Fruit fly (Drosophila melanogaster) whole organism, embryonic: ENCODE data around the gene Ask1.

ENCODE experiments used
- Aef1 ChIP-seq: fragments of 200-800 bp; sonication (Bioruptor generic); IDR thresholded peaks from 3 replicates; pipeline ENCODE4 v1.3.6; 2022; ENCODE audit warnings: missing biosample characterization, missing genetic modification characterization
- Bdp1 ChIP-seq: fragments of 200-800 bp; sonication (Bioruptor generic); optimal IDR thresholded peaks from 3 replicates; lab custom pipeline; 2016; ENCODE audit warnings: missing biosample characterization, missing genetic modification characterization
- C15 ChIP-seq: fragments of 200-800 bp; sonication (Bioruptor generic); IDR thresholded peaks from 3 replicates; pipeline ENCODE4 v1.3.6; 2022; ENCODE audit warnings: missing biosample characterization, missing genetic modification characterization
- CG10274 ChIP-seq: fragments of 200-800 bp; sonication (Bioruptor generic); optimal IDR thresholded peaks from 3 replicates; lab custom pipeline; 2017; ENCODE audit warnings: missing biosample characterization, mild to moderate bottlenecking, missing genetic modification characterization
- CG10366 ChIP-seq: fragments of 200-800 bp; sonication (Bioruptor generic); IDR thresholded peaks from 2 replicates; pipeline ENCODE4 v1.3.6; 2022; ENCODE audit warnings: missing biosample characterization, missing genetic modification characterization
- CG11560 ChIP-seq: fragments of 200-800 bp; sonication (Bioruptor generic); IDR thresholded peaks from 3 replicates; pipeline ENCODE4 v1.3.6; 2022; ENCODE audit warnings: missing biosample characterization, missing genetic modification characterization
- CG1233 ChIP-seq: fragments of 200-800 bp; sonication (Bioruptor generic); optimal IDR thresholded peaks from 4 replicates; lab custom pipeline; 2018; ENCODE audit warnings: missing biosample characterization, mild to moderate bottlenecking, missing genetic modification characterization
- CG13287 ChIP-seq: fragments of 200-800 bp; sonication (Bioruptor generic); IDR thresholded peaks from 2 replicates; pipeline ENCODE4 v1.3.6; 2022; ENCODE audit warnings: missing biosample characterization, missing genetic modification characterization; ENCODE audit not compliant: partially characterized antibody
- CG13775 ChIP-seq: fragments of 200-800 bp; sonication (Bioruptor generic); optimal IDR thresholded peaks from 3 replicates; lab custom pipeline; 2017; ENCODE audit warnings: missing biosample characterization, mild to moderate bottlenecking, missing genetic modification characterization
- CG15514 ChIP-seq: fragments of 200-800 bp; sonication (Bioruptor generic); optimal IDR thresholded peaks from 3 replicates; lab custom pipeline; 2017; ENCODE audit warnings: missing biosample characterization, missing genetic modification characterization, mild to moderate bottlenecking, moderate library complexity, missing genetic modification reagents
- CG18262 ChIP-seq: fragments of 200-800 bp; optimal IDR thresholded peaks from 3 replicates; lab custom pipeline; 2019; ENCODE audit warnings: missing biosample characterization, mild to moderate bottlenecking, missing genetic modification characterization, moderate library complexity
- CG18619 ChIP-seq: fragments of 200-800 bp; sonication (Bioruptor generic); optimal IDR thresholded peaks from 3 replicates; lab custom pipeline; 2017; ENCODE audit warnings: missing biosample characterization, mild to moderate bottlenecking, missing genetic modification characterization
- CG2678 ChIP-seq: fragments of 200-800 bp; sonication (Bioruptor generic); optimal IDR thresholded peaks from 3 replicates; lab custom pipeline; 2019; ENCODE audit warnings: missing biosample characterization, mild to moderate bottlenecking, missing genetic modification characterization, moderate library complexity
- CG31365 ChIP-seq: fragments of 200-800 bp; sonication (Bioruptor generic); optimal IDR thresholded peaks from 2 replicates; lab custom pipeline; 2018; ENCODE audit warnings: missing biosample characterization, mild to moderate bottlenecking, missing genetic modification characterization
- CG4424 ChIP-seq: fragments of 200-800 bp; sonication (Bioruptor generic); optimal IDR thresholded peaks from 3 replicates; lab custom pipeline; 2016; ENCODE audit warnings: missing biosample characterization, missing genetic modification characterization
- CG6689 ChIP-seq: fragments of 200-800 bp; sonication (Bioruptor generic); IDR thresholded peaks from 2 replicates; pipeline ENCODE4 v1.3.6; 2022; ENCODE audit warnings: missing biosample characterization, missing genetic modification characterization
- CG8290 ChIP-seq, 3 experiments: fragments of 200-800 bp; sonication (Bioruptor generic); optimal IDR thresholded peaks; 2 replicates each; lab custom pipeline; 2016 to 2019; ENCODE audit warnings: missing biosample characterization in 3 of 3, missing genetic modification characterization in 3 of 3, mild to moderate bottlenecking in 2 of 3, moderate library complexity in 1 of 3
- CG9932 ChIP-seq: fragments of 200-800 bp; sonication (Bioruptor generic); IDR thresholded peaks from 2 replicates; pipeline ENCODE4 v1.3.6; 2022; ENCODE audit warnings: missing biosample characterization, missing genetic modification characterization
- CHES-1-like ChIP-seq: fragments of 200-800 bp; sonication (Bioruptor generic); optimal IDR thresholded peaks from 2 replicates; lab custom pipeline; 2016; ENCODE audit warnings: missing biosample characterization, missing genetic modification characterization
- D19A ChIP-seq: fragments of 200-800 bp; optimal IDR thresholded peaks from 3 replicates; lab custom pipeline; 2019; ENCODE audit warnings: missing biosample characterization, mild to moderate bottlenecking, missing genetic modification characterization, moderate library complexity
- Dad ChIP-seq: fragments of 200-800 bp; sonication (Bioruptor generic); optimal IDR thresholded peaks from 3 replicates; lab custom pipeline; 2016; ENCODE audit warnings: missing biosample characterization, missing genetic modification characterization
- Dek ChIP-seq: fragments of 200-800 bp; sonication (Bioruptor generic); optimal IDR thresholded peaks from 3 replicates; lab custom pipeline; 2019; ENCODE audit warnings: missing biosample characterization, mild to moderate bottlenecking, missing genetic modification characterization, moderate library complexity
- Drgx ChIP-seq: fragments of 200-800 bp; sonication (Bioruptor generic); IDR thresholded peaks from 2 replicates; pipeline ENCODE4 v1.3.6; 2022; ENCODE audit warnings: missing biosample characterization, missing genetic modification characterization
- Ets65A ChIP-seq: fragments of 200-800 bp; sonication (Bioruptor generic); peaks from one replicate; lab custom pipeline; 2016; ENCODE audit warnings: missing biosample characterization, missing genetic modification characterization
- HLHmδ ChIP-seq: fragments of 200-800 bp; sonication (Bioruptor generic); optimal IDR thresholded peaks from 2 replicates; lab custom pipeline; 2018; ENCODE audit warnings: missing biosample characterization, mild to moderate bottlenecking, missing genetic modification characterization, moderate library complexity
- Mrtf ChIP-seq: fragments of 200-800 bp; sonication (Bioruptor generic); IDR thresholded peaks from 3 replicates; pipeline ENCODE4 v1.3.6; 2022; ENCODE audit warnings: missing biosample characterization, missing genetic modification characterization
- Oli ChIP-seq: fragments of 200-800 bp; sonication (Bioruptor generic); optimal IDR thresholded peaks from 2 replicates; lab custom pipeline; 2018; ENCODE audit warnings: missing biosample characterization, mild to moderate bottlenecking, missing genetic modification characterization, moderate library complexity
- abd-A ChIP-seq: fragments of 200-800 bp; sonication (Bioruptor generic); optimal IDR thresholded peaks from 3 replicates; lab custom pipeline; 2019; ENCODE audit warnings: missing biosample characterization, mild to moderate bottlenecking, missing genetic modification characterization, moderate library complexity
- bowl ChIP-seq: fragments of 200-800 bp; sonication (Bioruptor generic); IDR thresholded peaks from 2 replicates; pipeline ENCODE4 v1.3.6; 2022; ENCODE audit warnings: missing biosample characterization, missing genetic modification characterization
- eyg ChIP-seq: fragments of 200-800 bp; sonication (Bioruptor generic); optimal IDR thresholded peaks from 3 replicates; lab custom pipeline; 2016; ENCODE audit warnings: missing biosample characterization, missing genetic modification characterization
- fru ChIP-seq: fragments of >200 bp; optimal IDR thresholded peaks from 2 replicates; lab custom pipeline; 2017
- ftz-f1 ChIP-seq: fragments of 200-800 bp; sonication (Bioruptor generic); optimal IDR thresholded peaks from 2 replicates; lab custom pipeline; 2016; ENCODE audit warnings: missing biosample characterization, missing genetic modification characterization
- fu2 ChIP-seq: fragments of 200-800 bp; sonication (Bioruptor generic); optimal IDR thresholded peaks from 2 replicates; lab custom pipeline; 2016; ENCODE audit warnings: missing biosample characterization, missing genetic modification characterization
- hth ChIP-seq: fragments of >200 bp; optimal IDR thresholded peaks from 2 replicates; lab custom pipeline; 2017; ENCODE audit warnings: inconsistent platforms
- kay ChIP-seq: fragments of 200-800 bp; sonication (Bioruptor generic); optimal IDR thresholded peaks from 2 replicates; lab custom pipeline; 2016; ENCODE audit warnings: missing biosample characterization, missing genetic modification characterization
- knrl ChIP-seq: fragments of 200-800 bp; sonication (Bioruptor generic); IDR thresholded peaks from 3 replicates; pipeline ENCODE4 v1.3.6; 2022; ENCODE audit warnings: missing biosample characterization, missing genetic modification characterization; ENCODE audit not compliant: partially characterized antibody
- lilli ChIP-seq: fragments of 200-800 bp; sonication (Bioruptor generic); optimal IDR thresholded peaks from 3 replicates; lab custom pipeline; 2016; ENCODE audit warnings: missing biosample characterization, missing genetic modification characterization
- phol ChIP-seq: fragments of 200-800 bp; sonication (Bioruptor generic); optimal IDR thresholded peaks from 3 replicates; lab custom pipeline; 2018; ENCODE audit warnings: missing biosample characterization, mild to moderate bottlenecking, missing genetic modification characterization, moderate library complexity
- pita ChIP-seq: fragments of 200-800 bp; sonication (Bioruptor generic); optimal IDR thresholded peaks from 2 replicates; lab custom pipeline; 2017; ENCODE audit warnings: missing biosample characterization, mild to moderate bottlenecking, missing genetic modification characterization
- psq ChIP-seq: fragments of 200-800 bp; sonication (Bioruptor generic); optimal IDR thresholded peaks from 2 replicates; lab custom pipeline; 2017; ENCODE audit warnings: missing biosample characterization, missing genetic modification characterization
- pum ChIP-seq: fragments of 200-800 bp; sonication (Bioruptor generic); optimal IDR thresholded peaks from 2 replicates; lab custom pipeline; 2016; ENCODE audit warnings: missing biosample characterization, missing genetic modification characterization
- ranshi ChIP-seq: fragments of 200-800 bp; sonication (Bioruptor generic); IDR thresholded peaks from 2 replicates; pipeline ENCODE4 v1.3.6; 2022; ENCODE audit warnings: missing biosample characterization, missing genetic modification characterization
- rib ChIP-seq: fragments of 200-800 bp; sonication (Bioruptor generic); IDR thresholded peaks from 2 replicates; pipeline ENCODE4 v1.3.6; 2022; ENCODE audit warnings: missing biosample characterization, missing genetic modification characterization
- row ChIP-seq: fragments of 200-800 bp; sonication (Bioruptor generic); IDR thresholded peaks from 3 replicates; pipeline ENCODE4 v1.3.6; 2022; ENCODE audit warnings: missing biosample characterization, missing genetic modification characterization
- sc ChIP-seq, 3 experiments: fragments of >200 bp in 2 of 3; fragments of 200-800 bp in 1 of 3; sonication (Bioruptor generic) in 1 of 3; optimal IDR thresholded peaks; 2 replicates in 2 of 3; 3 replicates in 1 of 3; lab custom pipeline; 2017; ENCODE audit warnings: mild to moderate bottlenecking in 1 of 3, missing biosample characterization in 1 of 3, missing genetic modification characterization in 1 of 3, missing genetic modification reagents in 1 of 3
- sens-2 ChIP-seq: fragments of 200-800 bp; sonication (Bioruptor generic); IDR thresholded peaks from 2 replicates; pipeline ENCODE4 v1.3.6; 2022; ENCODE audit warnings: missing biosample characterization, missing genetic modification characterization
- shn ChIP-seq: fragments of 200-800 bp; sonication (Bioruptor generic); optimal IDR thresholded peaks from 3 replicates; lab custom pipeline; 2016; ENCODE audit warnings: missing biosample characterization, missing genetic modification characterization
- sqz ChIP-seq: fragments of 200-800 bp; sonication (Bioruptor generic); optimal IDR thresholded peaks from 3 replicates; lab custom pipeline; 2018; ENCODE audit warnings: missing biosample characterization, mild to moderate bottlenecking, missing genetic modification characterization
- sug ChIP-seq: fragments of 200-800 bp; optimal IDR thresholded peaks from 2 replicates; lab custom pipeline; 2019; ENCODE audit warnings: missing biosample characterization, mild to moderate bottlenecking, missing genetic modification characterization, moderate library complexity
- tap ChIP-seq: fragments of 200-800 bp; optimal IDR thresholded peaks from 3 replicates; lab custom pipeline; 2019; ENCODE audit warnings: missing biosample characterization, mild to moderate bottlenecking, missing genetic modification characterization, moderate library complexity
- unpg ChIP-seq: fragments of 200-800 bp; sonication (Bioruptor generic); optimal IDR thresholded peaks from 3 replicates; lab custom pipeline; 2018; ENCODE audit warnings: missing biosample characterization, mild to moderate bottlenecking, missing genetic modification characterization, moderate library complexity
- wor ChIP-seq: fragments of 200-800 bp; sonication (Bioruptor generic); IDR thresholded peaks from 2 replicates; pipeline ENCODE4 v1.3.6; 2022; ENCODE audit warnings: missing biosample characterization, missing genetic modification characterization
- yki ChIP-seq: fragments of >200 bp; optimal IDR thresholded peaks from 3 replicates; lab custom pipeline; 2018

Gene Ask1

DNA sequence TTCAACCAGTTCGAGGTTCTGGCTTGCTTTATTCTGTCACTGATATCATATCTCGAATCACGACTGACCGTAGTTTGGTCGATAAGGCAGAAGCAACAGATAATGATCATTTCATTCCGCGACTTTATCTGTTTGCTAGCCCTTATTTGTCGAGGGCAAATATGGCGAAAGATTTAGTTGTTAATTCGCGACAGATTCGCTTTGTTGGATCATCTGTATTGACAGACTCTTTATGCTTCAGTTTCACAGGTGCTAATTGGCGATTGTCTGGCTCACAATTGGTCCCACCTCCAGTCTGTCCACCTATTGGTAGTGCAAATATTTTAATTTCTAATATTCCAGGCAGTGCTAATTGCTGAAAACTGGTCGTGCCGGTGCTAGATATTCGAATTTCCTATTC is 44.8 kb downstream of the Ask1 start (continued):
- TF ChIP-seq Oli (tag; lab: Kevin White, UChicago) (no peak), pita (GFP tag; lab: Kevin White, UChicago) (no peak), CG13287 (GFP tag; lab: Robert Waterston, UW) (no peak), CG1233 (GFP tag; lab: Kevin White, UChicago) (no peak), CG18262 (tag; lab: Kevin White, UChicago) (no peak), Drgx (GFP tag; lab: Robert Waterston, UW) (no peak), fu2 (GFP tag; lab: Kevin White, UChicago) (no peak), knrl (GFP tag; lab: Robert Waterston, UW) (no peak), CG15514 (GFP tag; lab: Kevin White, UChicago) (peak; percentile 45), sc (optimal IDR thresholded peaks at IDR 0.05; lab: Kevin White, UChicago) (no peak), sc (GFP tag; optimal IDR thresholded peaks at IDR 0.05; lab: Kevin White, UChicago) (no peak), HLHmδ (GFP tag; lab: Kevin White, UChicago) (no peak), Dad (no peak), Mrtf (GFP tag; lab: Robert Waterston, UW) (no peak), shn (GFP tag; lab: Kevin White, UChicago) (no peak), CG31365 (tag; lab: Kevin White, UChicago) (no peak), eyg (GFP tag; lab: Kevin White, UChicago) (peak; percentile 13), tap (no peak), CHES-1-like (no peak), sens-2 (GFP tag; lab: Robert Waterston, UW) (no peak), CG6689 (no peak), wor (GFP tag; lab: Robert Waterston, UW) (no peak), CG18619 (GFP tag; lab: Kevin White, UChicago) (no peak), bowl (GFP tag; lab: Robert Waterston, UW) (no peak), CG8290 (GFP tag; optimal IDR thresholded peaks at IDR 0.05; lab: Kevin White, UChicago) (no peak), CG8290 (tag; optimal IDR thresholded peaks at IDR 0.05; lab: Kevin White, UChicago) (no peak), unpg (GFP tag; lab: Kevin White, UChicago) (no peak), psq (GFP tag; lab: Kevin White, UChicago) (no peak), rib (no peak), ranshi (GFP tag; lab: Robert Waterston, UW) (no peak), phol (no peak), hth (no peak), CG4424 (GFP tag; lab: Kevin White, UChicago) (no peak), CG11560 (tag; lab: Robert Waterston, UW) (no peak), C15 (GFP tag; lab: Robert Waterston, UW) (no peak), lilli (GFP tag; lab: Kevin White, UChicago) (no peak), pum (GFP tag; lab: Kevin White, UChicago) (no peak), row (no peak), yki (lab: Kevin White, UChicago) (no peak), kay (GFP tag; lab: Kevin White, UChicago) (no peak), CG10274 (GFP tag; lab: Kevin White, UChicago) (no peak), Dek (tag; lab: Kevin White, UChicago) (no peak), Bdp1 (GFP tag; lab: Kevin White, UChicago) (no peak), CG13775 (GFP tag; lab: Kevin White, UChicago) (no peak), Ets65A (GFP tag; lab: Kevin White, UChicago) (no peak), sqz (no peak), CG10366 (GFP tag; lab: Robert Waterston, UW) (no peak), D19A (tag; lab: Kevin White, UChicago) (no peak), abd-A (tag; lab: Kevin White, UChicago) (no peak), Aef1 (GFP tag; lab: Robert Waterston, UW) (no peak), CG9932 (GFP tag; lab: Robert Waterston, UW) (peak; percentile 29; the same call in 1 of the 2 replicates), ftz-f1 (GFP tag; lab: Kevin White, UChicago) (no peak), sug (no peak), CG2678 (no peak), fru (lab: Kevin White, UChicago) (no peak)
